Fruit fly (Drosophila melanogaster) whole organism, embryonic: ENCODE measurements around the gene Gad1.

Source experiments
- CG10366 ChIP-seq: fragments of 200-800 bp; sonication (Bioruptor generic); IDR thresholded peaks from 2 replicates; pipeline ENCODE4 v1.3.6; 2022; ENCODE audit warnings: missing biosample characterization, missing genetic modification characterization
- CG10543 ChIP-seq: fragments of 200-800 bp; sonication (Bioruptor generic); optimal IDR thresholded peaks from 3 replicates; lab custom pipeline; 2017; ENCODE audit warnings: missing biosample characterization, mild to moderate bottlenecking, missing genetic modification characterization, moderate library complexity
- CG11398 ChIP-seq: fragments of 200-800 bp; sonication (Bioruptor generic); optimal IDR thresholded peaks from 2 replicates; lab custom pipeline; 2016; ENCODE audit warnings: missing biosample characterization, missing genetic modification characterization
- CG11560 ChIP-seq: fragments of 200-800 bp; sonication (Bioruptor generic); IDR thresholded peaks from 3 replicates; pipeline ENCODE4 v1.3.6; 2022; ENCODE audit warnings: missing biosample characterization, missing genetic modification characterization
- CG1233 ChIP-seq: fragments of 200-800 bp; sonication (Bioruptor generic); optimal IDR thresholded peaks from 4 replicates; lab custom pipeline; 2018; ENCODE audit warnings: missing biosample characterization, mild to moderate bottlenecking, missing genetic modification characterization
- CG13775 ChIP-seq: fragments of 200-800 bp; sonication (Bioruptor generic); optimal IDR thresholded peaks from 3 replicates; lab custom pipeline; 2017; ENCODE audit warnings: missing biosample characterization, mild to moderate bottlenecking, missing genetic modification characterization
- CG14667 ChIP-seq: fragments of 200-800 bp; sonication (Bioruptor generic); IDR thresholded peaks from 2 replicates; pipeline ENCODE4 v1.3.6; 2022; ENCODE audit warnings: missing biosample characterization, missing genetic modification characterization
- CG14860 ChIP-seq: fragments of 200-800 bp; sonication (Bioruptor generic); IDR thresholded peaks from 3 replicates; pipeline ENCODE4 v1.3.6; 2022; ENCODE audit warnings: missing biosample characterization, missing genetic modification characterization; ENCODE audit not compliant: partially characterized antibody
- CG15601 ChIP-seq: fragments of 200-800 bp; sonication (Bioruptor generic); optimal IDR thresholded peaks from 3 replicates; lab custom pipeline; 2019; ENCODE audit warnings: missing biosample characterization, mild to moderate bottlenecking, missing genetic modification characterization, moderate library complexity
- CG17186 ChIP-seq: fragments of 200-800 bp; sonication (Bioruptor generic); optimal IDR thresholded peaks from 3 replicates; lab custom pipeline; 2017; ENCODE audit warnings: missing biosample characterization, missing genetic modification reagents, missing genetic modification characterization
- CG17361 ChIP-seq: fragments of 200-800 bp; sonication (Bioruptor generic); IDR thresholded peaks from 3 replicates; pipeline ENCODE4 v1.3.6; 2022; ENCODE audit warnings: missing biosample characterization, missing genetic modification characterization
- CG30403 ChIP-seq: fragments of 200-800 bp; sonication (Bioruptor generic); optimal IDR thresholded peaks from 3 replicates; lab custom pipeline; 2016; ENCODE audit warnings: missing biosample characterization, missing genetic modification characterization
- CG3065 ChIP-seq: fragments of 200-800 bp; sonication (Bioruptor generic); optimal IDR thresholded peaks from 2 replicates; lab custom pipeline; 2016; ENCODE audit warnings: missing biosample characterization, missing genetic modification characterization
- CG31388 ChIP-seq: fragments of 200-800 bp; sonication (Bioruptor generic); optimal IDR thresholded peaks from 2 replicates; lab custom pipeline; 2016; ENCODE audit warnings: missing biosample characterization, missing genetic modification characterization
- CG33213 ChIP-seq: fragments of 200-800 bp; sonication (Bioruptor generic); optimal IDR thresholded peaks from 3 replicates; lab custom pipeline; 2016; ENCODE audit warnings: missing biosample characterization, missing genetic modification characterization
- CG34224 ChIP-seq: fragments of 200-800 bp; sonication (Bioruptor generic); IDR thresholded peaks from 3 replicates; pipeline ENCODE4 v1.3.6; 2022; ENCODE audit warnings: missing biosample characterization, missing genetic modification characterization; ENCODE audit not compliant: partially characterized antibody
- CG6175 ChIP-seq: fragments of 200-800 bp; sonication (Bioruptor generic); IDR thresholded peaks from 3 replicates; pipeline ENCODE4 v1.3.6; 2022; ENCODE audit warnings: missing biosample characterization, missing genetic modification characterization
- CG7271 ChIP-seq: fragments of 200-800 bp; sonication (Bioruptor generic); optimal IDR thresholded peaks from 2 replicates; lab custom pipeline; 2018; ENCODE audit warnings: missing biosample characterization, mild to moderate bottlenecking, missing genetic modification characterization, moderate library complexity
- CG7786 ChIP-seq: fragments of 200-800 bp; sonication (Bioruptor generic); optimal IDR thresholded peaks from 2 replicates; lab custom pipeline; 2016; ENCODE audit warnings: missing biosample characterization, missing genetic modification characterization
- CG7928 ChIP-seq: fragments of 200-800 bp; sonication (Bioruptor generic); optimal IDR thresholded peaks from 2 replicates; lab custom pipeline; 2017; ENCODE audit warnings: missing biosample characterization, mild to moderate bottlenecking, missing genetic modification characterization
- CG8089 ChIP-seq: fragments of 200-800 bp; sonication (Bioruptor generic); optimal IDR thresholded peaks from 3 replicates; lab custom pipeline; 2016; ENCODE audit warnings: missing biosample characterization, missing genetic modification characterization
- CG9437 ChIP-seq: fragments of 200-800 bp; sonication (Bioruptor generic); optimal IDR thresholded peaks from 2 replicates; lab custom pipeline; 2018; ENCODE audit warnings: missing biosample characterization, mild to moderate bottlenecking, missing genetic modification characterization
- Deaf1 ChIP-seq: fragments of 200-800 bp; optimal IDR thresholded peaks from 3 replicates; lab custom pipeline; 2019; ENCODE audit warnings: missing biosample characterization, mild to moderate bottlenecking, missing genetic modification characterization, moderate library complexity
- Dll ChIP-seq: fragments of 200-800 bp; sonication (Bioruptor generic); IDR thresholded peaks from 4 replicates; pipeline ENCODE4 v1.3.6; 2022; ENCODE audit warnings: missing biosample characterization, missing genetic modification characterization; ENCODE audit not compliant: partially characterized antibody
- Fer3 ChIP-seq: fragments of 200-800 bp; sonication (Bioruptor generic); optimal IDR thresholded peaks from 2 replicates; lab custom pipeline; 2018; ENCODE audit warnings: missing biosample characterization, mild to moderate bottlenecking, missing genetic modification characterization, moderate library complexity
- HLH4C ChIP-seq: fragments of 200-800 bp; sonication (Bioruptor generic); IDR thresholded peaks from 3 replicates; pipeline ENCODE4 v1.3.6; 2022; ENCODE audit warnings: missing biosample characterization, missing genetic modification characterization; ENCODE audit not compliant: partially characterized antibody
- Hr51 ChIP-seq, 2 experiments: fragments of 200-800 bp; sonication (Bioruptor generic); optimal IDR thresholded peaks; 2 replicates in 1 of 2; 3 replicates in 1 of 2; lab custom pipeline; 2016 to 2018; ENCODE audit warnings: missing biosample characterization in 2 of 2, missing genetic modification characterization in 2 of 2, mild to moderate bottlenecking in 1 of 2, moderate library complexity in 1 of 2
- Kr ChIP-seq: fragments of 200-800 bp; sonication (Bioruptor generic); optimal IDR thresholded peaks from 2 replicates; lab custom pipeline; 2017; ENCODE audit warnings: missing biosample characterization, mild to moderate bottlenecking, missing genetic modification characterization
- MBD-R2 ChIP-seq: fragments of 200-800 bp; sonication (Bioruptor generic); IDR thresholded peaks from 2 replicates; pipeline ENCODE4 v1.3.6; 2022; ENCODE audit warnings: missing biosample characterization, missing genetic modification characterization
- MTF-1 ChIP-seq: fragments of 200-800 bp; sonication (Bioruptor generic); optimal IDR thresholded peaks from 2 replicates; lab custom pipeline; 2018; ENCODE audit warnings: missing biosample characterization, mild to moderate bottlenecking, missing genetic modification characterization, borderline replicate concordance
- Myb ChIP-seq: fragments of 200-800 bp; sonication (Bioruptor generic); optimal IDR thresholded peaks from 2 replicates; lab custom pipeline; 2016; ENCODE audit warnings: missing biosample characterization, missing genetic modification characterization
- NK7.1 ChIP-seq: fragments of 200-800 bp; sonication (Bioruptor generic); optimal IDR thresholded peaks from 3 replicates; lab custom pipeline; 2016; ENCODE audit warnings: missing biosample characterization, missing genetic modification characterization
- Neu2 ChIP-seq: fragments of 200-800 bp; sonication (Bioruptor generic); optimal IDR thresholded peaks from 3 replicates; lab custom pipeline; 2016; ENCODE audit warnings: missing biosample characterization, missing genetic modification characterization, borderline replicate concordance
- Side ChIP-seq: fragments of 200-800 bp; sonication (Bioruptor generic); optimal IDR thresholded peaks from 2 replicates; lab custom pipeline; 2016; ENCODE audit warnings: missing biosample characterization, missing genetic modification characterization
- Sin3A ChIP-seq: fragments of >200 bp; optimal IDR thresholded peaks from 2 replicates; lab custom pipeline; 2018
- Sry-β ChIP-seq: fragments of 200-800 bp; sonication (Bioruptor generic); optimal IDR thresholded peaks from 2 replicates; lab custom pipeline; 2018; ENCODE audit warnings: missing biosample characterization, mild to moderate bottlenecking, missing genetic modification characterization, moderate library complexity
- ara ChIP-seq: fragments of 200-800 bp; sonication (Bioruptor generic); IDR thresholded peaks from 2 replicates; pipeline ENCODE4 v1.3.6; 2022; ENCODE audit warnings: missing biosample characterization, missing genetic modification characterization
- crol ChIP-seq: fragments of 200-800 bp; sonication (Bioruptor generic); IDR thresholded peaks from 2 replicates; pipeline ENCODE4 v1.3.6; 2022; ENCODE audit warnings: missing biosample characterization, missing genetic modification characterization
- dysf ChIP-seq: fragments of 200-800 bp; sonication (Bioruptor generic); IDR thresholded peaks from 3 replicates; pipeline ENCODE4 v1.3.6; 2022; ENCODE audit warnings: missing biosample characterization, missing genetic modification characterization
- fru ChIP-seq: fragments of >200 bp; optimal IDR thresholded peaks from 2 replicates; lab custom pipeline; 2017
- fu2 ChIP-seq: fragments of 200-800 bp; sonication (Bioruptor generic); optimal IDR thresholded peaks from 2 replicates; lab custom pipeline; 2016; ENCODE audit warnings: missing biosample characterization, missing genetic modification characterization
- mirr ChIP-seq: fragments of 200-800 bp; sonication (Bioruptor generic); optimal IDR thresholded peaks from 3 replicates; lab custom pipeline; 2018; ENCODE audit warnings: missing biosample characterization, mild to moderate bottlenecking, missing genetic modification characterization
- org-1 ChIP-seq: fragments of 200-800 bp; sonication (Bioruptor generic); optimal IDR thresholded peaks from 2 replicates; lab custom pipeline; 2017; ENCODE audit warnings: missing biosample characterization, missing genetic modification characterization
- pros ChIP-seq: fragments of 200-800 bp; sonication (Bioruptor generic); optimal IDR thresholded peaks from 3 replicates; lab custom pipeline; 2019; ENCODE audit warnings: missing biosample characterization, mild to moderate bottlenecking, missing genetic modification characterization, moderate library complexity
- psq ChIP-seq: fragments of 200-800 bp; sonication (Bioruptor generic); optimal IDR thresholded peaks from 2 replicates; lab custom pipeline; 2017; ENCODE audit warnings: missing biosample characterization, missing genetic modification characterization
- salm ChIP-seq: fragments of 200-800 bp; sonication (Bioruptor generic); optimal IDR thresholded peaks from 2 replicates; lab custom pipeline; 2018; ENCODE audit warnings: missing biosample characterization, mild to moderate bottlenecking, missing genetic modification characterization
- tin ChIP-seq: fragments of 200-800 bp; sonication (Bioruptor generic); optimal IDR thresholded peaks from 3 replicates; lab custom pipeline; 2016; ENCODE audit warnings: missing biosample characterization, missing genetic modification characterization
- ttk ChIP-seq: fragments of 200-800 bp; sonication (Bioruptor generic); IDR thresholded peaks from 2 replicates; pipeline ENCODE4 v2.1.2; 2022; ENCODE audit warnings: missing biosample characterization, missing genetic modification characterization
- unc-4 ChIP-seq: fragments of 200-800 bp; sonication (Bioruptor generic); IDR thresholded peaks from 2 replicates; pipeline ENCODE4 v1.3.6; 2022; ENCODE audit warnings: missing biosample characterization, missing genetic modification characterization; ENCODE audit not compliant: partially characterized antibody

Gene Gad1

dm6 chr3L:4133724-4134678, 45.5 kb upstream of the Gad1 start, which contains the start of gene ens (continued):
- peak; percentile 7 for TF ChIP-seq CG33213 (GFP tag; lab: Kevin White, UChicago)
- TF ChIP-seq unc-4 (GFP tag; lab: Robert Waterston, UW), result 0 out of 2 replicates have a peak, but pooled peaks have one; percentile 13
- TF ChIP-seq MTF-1 (GFP tag; lab: Kevin White, UChicago), result no peak
- 0 out of 3 replicates have a peak, but pooled peaks have one; percentile 29 for TF ChIP-seq CG34224 (GFP tag; lab: Robert Waterston, UW)
- TF ChIP-seq salm, result peak; percentile 24
- no peak for TF ChIP-seq HLH4C (GFP tag; lab: Robert Waterston, UW)
- no peak for TF ChIP-seq Kr (GFP tag; lab: Kevin White, UChicago)
- TF ChIP-seq mirr (GFP tag; lab: Kevin White, UChicago), result no peak
- TF ChIP-seq Dll (GFP tag; lab: Robert Waterston, UW), result no peak
- no peak for TF ChIP-seq CG13775
- TF ChIP-seq CG11560, result no peak
- TF ChIP-seq fru (lab: Kevin White, UChicago), result no peak
- no peak for TF ChIP-seq org-1 (GFP tag; lab: Kevin White, UChicago)
- TF ChIP-seq Hr51 (GFP tag; optimal IDR thresholded peaks at IDR 0.05; lab: Kevin White, UChicago), result no peak
- TF ChIP-seq CG7271, result no peak
- TF ChIP-seq Neu2 (GFP tag; lab: Kevin White, UChicago), result no peak
- TF ChIP-seq CG17361, result no peak
- TF ChIP-seq Side (GFP tag; lab: Kevin White, UChicago), result no peak
- TF ChIP-seq CG14667, result no peak
- TF ChIP-seq Sin3A (lab: Kevin White, UChicago), result peak; percentile 31
- TF ChIP-seq ara (GFP tag; lab: Robert Waterston, UW), result no peak
- no peak for TF ChIP-seq pros
- no peak for TF ChIP-seq CG8089 (GFP tag; lab: Kevin White, UChicago)
- peak; percentile 37 for TF ChIP-seq CG10543 (GFP tag; lab: Kevin White, UChicago)
- no peak for TF ChIP-seq CG7928 (GFP tag; lab: Kevin White, UChicago)
- no peak for TF ChIP-seq CG31388 (GFP tag; lab: Kevin White, UChicago)
- TF ChIP-seq crol (GFP tag; lab: Robert Waterston, UW), result peak; percentile 77
- TF ChIP-seq CG15601 (tag; lab: Kevin White, UChicago), result no peak
- no peak for TF ChIP-seq tin
- no peak for TF ChIP-seq CG3065 (GFP tag; lab: Kevin White, UChicago)
- no peak for TF ChIP-seq ttk (GFP tag; lab: Robert Waterston, UW)
- TF ChIP-seq CG9437 (GFP tag; lab: Kevin White, UChicago), result no peak
- TF ChIP-seq Sry-β (GFP tag; lab: Kevin White, UChicago), result no peak
- peak; percentile 65 for TF ChIP-seq Myb (GFP tag; lab: Kevin White, UChicago)
- no peak for TF ChIP-seq dysf
- peak; percentile 47 for TF ChIP-seq MBD-R2
- no peak for TF ChIP-seq fu2 (GFP tag; lab: Kevin White, UChicago)
- no peak for TF ChIP-seq CG11398
- peak; percentile 71 for TF ChIP-seq psq (GFP tag; lab: Kevin White, UChicago)
- no peak for TF ChIP-seq CG10366 (GFP tag; lab: Robert Waterston, UW)
- no peak for TF ChIP-seq CG6175
- no peak for TF ChIP-seq Deaf1 (tag; lab: Kevin White, UChicago)
- no peak for TF ChIP-seq CG7786 (GFP tag; lab: Kevin White, UChicago)
- TF ChIP-seq NK7.1 (GFP tag; lab: Kevin White, UChicago), result no peak
- no peak for TF ChIP-seq CG30403 (GFP tag; lab: Kevin White, UChicago)
- peak; percentile 39 for TF ChIP-seq CG17186 (GFP tag; lab: Kevin White, UChicago)
- TF ChIP-seq CG14860 (GFP tag; lab: Robert Waterston, UW), result no peak
- TF ChIP-seq Fer3 (tag; lab: Kevin White, UChicago), result no peak
- no peak for TF ChIP-seq CG1233 (GFP tag; lab: Kevin White, UChicago)
